Fruit fly (Drosophila melanogaster): ENCODE results near the gene MED30.

dm6 chr3L:658279-658678 is 4.4 kb upstream of the MED30 start:
- TF ChIP-seq psq (optimal IDR thresholded peaks at IDR 0.05) = no peak
- TF ChIP-seq h (optimal IDR thresholded peaks at IDR 0.05) = no peak
- TF ChIP-seq Sin3A (optimal IDR thresholded peaks at IDR 0.05) = no peak
